Worm (Caenorhabditis elegans): Measurements from ENCODE around the gene clec-213.

Gene clec-213

DNA sequence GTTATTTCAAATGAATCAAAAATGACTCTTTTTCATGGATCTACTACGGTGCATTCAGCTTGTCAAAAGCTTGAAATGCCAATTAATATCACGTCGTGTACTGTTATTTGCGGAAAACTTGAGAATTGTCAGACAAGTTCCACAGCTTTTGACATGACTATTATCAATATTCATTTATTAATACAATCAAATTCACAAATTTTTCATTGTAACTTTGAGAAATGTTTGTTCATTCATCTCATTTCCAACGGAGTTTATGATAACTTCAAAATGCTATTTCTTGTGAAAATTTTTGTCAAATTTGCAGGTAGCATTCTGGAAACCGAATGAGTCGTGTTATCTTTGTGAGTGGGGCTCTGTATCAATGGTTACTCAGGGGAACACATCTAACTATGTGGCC, 13.2 kb downstream of the clec-213 start, which contains the start of gene C50E3.15:
Gene C50E3.15, plus strand, starts transcription at position 301 of the 400 bp plus-strand sequence.
- no peak for TF ChIP-seq mab-9 (GFP tag; IDR thresholded peaks at IDR 0.05)
- no peak for TF ChIP-seq egl-27 (tag; optimal IDR thresholded peaks at IDR 0.05)
- TF ChIP-seq ceh-63 (GFP tag; optimal IDR thresholded peaks at IDR 0.05), result no peak
- TF ChIP-seq F16B12.6 (tag; optimal IDR thresholded peaks at IDR 0.05), result no peak
- TF ChIP-seq nhr-20 (tag; optimal IDR thresholded peaks at IDR 0.05), result no peak
- no peak for TF ChIP-seq C04F5.9 (tag; optimal IDR thresholded peaks at IDR 0.05)
- no peak for TF ChIP-seq nhr-85 (tag)
- TF ChIP-seq C16A3.4 (tag; optimal IDR thresholded peaks at IDR 0.05), result no peak
- no peak for TF ChIP-seq hpl-2 (GFP tag; optimal IDR thresholded peaks at IDR 0.05)
- no peak for TF ChIP-seq lsy-2 (tag; optimal IDR thresholded peaks at IDR 0.05)
- TF ChIP-seq lin-35 (GFP tag; optimal IDR thresholded peaks at IDR 0.05), result no peak
- TF ChIP-seq ceh-88 (GFP tag; IDR thresholded peaks at IDR 0.05), result no peak
- no peak for TF ChIP-seq rnt-1 (tag; optimal IDR thresholded peaks at IDR 0.05)
- no peak for TF ChIP-seq skn-1 (tag; optimal IDR thresholded peaks at IDR 0.05)

DNA sequence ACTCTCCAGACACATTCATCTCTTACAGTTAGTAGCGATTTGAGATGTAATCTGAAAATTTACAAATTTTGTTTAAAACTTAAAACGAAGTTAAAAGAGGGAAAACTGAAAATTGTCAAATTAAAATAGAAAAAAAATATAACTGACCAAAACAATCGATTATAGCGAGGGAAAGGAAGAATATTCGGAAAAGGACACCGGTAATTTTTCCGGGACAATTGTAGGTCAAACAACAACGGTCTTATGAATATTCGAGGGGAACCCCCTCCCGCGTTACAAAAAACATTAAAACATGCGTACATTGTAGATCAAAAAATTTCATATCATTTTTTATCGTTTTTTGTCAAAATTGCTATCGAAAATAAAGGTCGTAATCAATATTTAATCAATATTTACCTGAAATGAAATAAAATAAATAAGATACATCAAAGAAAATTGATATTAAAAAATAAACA, 17.1 kb downstream of the clec-213 start, which contains the start of gene C50E3.12:
Gene C50E3.12, minus strand, starts transcription at position 51 of the 455 bp plus-strand sequence.
- TF ChIP-seq unc-62 (GFP tag; optimal IDR thresholded peaks at IDR 0.05) (no peak), nhr-85 (tag) (no peak), ceh-82 (tag; optimal IDR thresholded peaks at IDR 0.05) (no peak), nhr-11 (tag; optimal IDR thresholded peaks at IDR 0.05) (no peak), lin-13 (GFP tag; optimal IDR thresholded peaks at IDR 0.05) (no peak), fkh-8 (tag; optimal IDR thresholded peaks at IDR 0.05) (no peak), ces-1 (GFP tag; optimal IDR thresholded peaks at IDR 0.05) (no peak), ceh-90 (tag; optimal IDR thresholded peaks at IDR 0.05) (no peak), nhr-90 (tag; optimal IDR thresholded peaks at IDR 0.05; ENCODE audit: poor library complexity) (no peak), irx-1 (tag; optimal IDR thresholded peaks at IDR 0.05) (no peak), jun-1 (tag; optimal IDR thresholded peaks at IDR 0.05) (no peak), fos-1 (tag; optimal IDR thresholded peaks at IDR 0.05) (no peak), lir-3 (tag; optimal IDR thresholded peaks at IDR 0.05; ENCODE audit: poor library complexity) (no peak), ceh-8 (GFP tag; optimal IDR thresholded peaks at IDR 0.05) (no peak), snpc-4 (tag; optimal IDR thresholded peaks at IDR 0.05) (no peak), vab-15 (tag; optimal IDR thresholded peaks at IDR 0.05) (no peak), ztf-4 (tag; optimal IDR thresholded peaks at IDR 0.05) (no peak), nhr-84 (tag; optimal IDR thresholded peaks at IDR 0.05) (no peak), sox-4 (tag; optimal IDR thresholded peaks at IDR 0.05) (no peak)

- TF ChIP-seq ces-1 (GFP tag; optimal IDR thresholded peaks at IDR 0.05) (no peak), ets-5 (GFP tag; IDR thresholded peaks at IDR 0.05) (no peak), egl-27 (tag; optimal IDR thresholded peaks at IDR 0.05) (no peak), swsn-7 (tag; optimal IDR thresholded peaks at IDR 0.05) (no peak), nhr-20 (tag; optimal IDR thresholded peaks at IDR 0.05) (no peak)
Measured at ce11 chrV:7624152-7624551, 19.2 kb downstream of the clec-213 start, which contains the start of gene C50E3.13. C50E3.13 (minus strand) TSS chrV:7624252.

DNA sequence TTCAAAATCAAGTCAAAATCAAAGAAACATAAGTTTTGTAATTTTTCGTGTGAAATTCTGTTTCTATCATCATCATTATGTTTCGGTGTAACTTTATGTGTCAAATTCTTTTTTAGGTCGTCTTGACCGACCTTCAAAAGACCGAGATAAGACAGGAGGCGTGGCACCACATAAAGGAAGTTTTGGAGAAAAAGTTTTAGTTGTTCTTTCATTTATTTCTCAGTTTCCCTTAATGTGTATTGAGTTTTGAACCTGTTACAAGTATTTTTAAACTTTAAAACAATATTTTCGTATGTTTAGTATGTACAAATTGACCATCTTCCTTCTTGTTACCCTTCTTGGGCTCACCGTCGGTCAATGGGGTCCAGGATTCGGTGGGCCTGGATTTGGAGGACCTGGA, 19.7 kb downstream of the clec-213 start, which contains the start of gene grsp-4:
Gene grsp-4, plus strand, starts transcription at position 301 of the 400 bp plus-strand sequence.
- TF ChIP-seq blmp-1 (tag; optimal IDR thresholded peaks at IDR 0.05) (peak; percentile 52), fos-1 (tag; optimal IDR thresholded peaks at IDR 0.05) (no peak), nhr-85 (tag) (peak; percentile 48)

DNA sequence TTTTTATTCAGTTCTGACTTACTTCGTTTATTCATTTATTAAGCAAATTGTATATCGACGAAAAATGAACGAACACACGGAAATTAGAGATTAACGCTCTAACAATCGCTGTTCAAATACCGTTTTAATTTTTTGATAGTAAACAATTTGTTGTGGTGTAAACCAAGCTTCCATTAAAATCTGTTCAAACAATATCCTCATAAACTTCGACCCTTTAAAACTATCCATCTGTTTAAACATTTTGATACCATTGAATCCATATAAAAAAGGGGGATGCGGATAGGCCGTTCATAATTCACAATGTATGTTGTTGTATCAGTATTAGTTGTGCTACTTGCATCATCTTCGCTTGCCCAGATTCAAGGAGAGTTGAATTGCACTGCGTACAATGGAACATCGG, 21.6 kb downstream of the clec-213 start, which contains the start of gene F07C4.6:
Gene F07C4.6, plus strand, starts transcription at position 301 of the 400 bp plus-strand sequence.
- no peak for TF ChIP-seq fkh-10 (GFP tag; optimal IDR thresholded peaks at IDR 0.05)
- no peak for TF ChIP-seq egl-27 (tag; optimal IDR thresholded peaks at IDR 0.05)
- no peak for TF ChIP-seq lin-14 (GFP tag; optimal IDR thresholded peaks at IDR 0.05)
- TF ChIP-seq nhr-77 (tag; optimal IDR thresholded peaks at IDR 0.05), result no peak
- no peak for TF ChIP-seq sptf-1 (tag; optimal IDR thresholded peaks at IDR 0.05)
- no peak for TF ChIP-seq dpl-1 (GFP tag; optimal IDR thresholded peaks at IDR 0.05)
- no peak for TF ChIP-seq irx-1 (tag; optimal IDR thresholded peaks at IDR 0.05)

All from whole organism, L1 larva.